Fruit fly (Drosophila melanogaster) whole organism, pupa: ENCODE data around the gene pav.

Experiments
- CG13204 ChIP-seq: fragments of 200-800 bp; sonication (Bioruptor generic); optimal IDR thresholded peaks from 2 replicates; lab custom pipeline; 2018; ENCODE audit warnings: missing biosample characterization, mild to moderate bottlenecking, missing genetic modification characterization, moderate library complexity
- CG32121 ChIP-seq: fragments of 200-800 bp; sonication (Bioruptor generic); IDR thresholded peaks from 2 replicates; pipeline ENCODE4 v1.3.6; 2022; ENCODE audit warnings: missing biosample characterization, missing genetic modification characterization
- CG8159 ChIP-seq: fragments of 200-800 bp; sonication (Bioruptor generic); optimal IDR thresholded peaks from 3 replicates; lab custom pipeline; 2018; ENCODE audit warnings: missing biosample characterization, mild to moderate bottlenecking, missing genetic modification characterization, moderate library complexity

DNA sequence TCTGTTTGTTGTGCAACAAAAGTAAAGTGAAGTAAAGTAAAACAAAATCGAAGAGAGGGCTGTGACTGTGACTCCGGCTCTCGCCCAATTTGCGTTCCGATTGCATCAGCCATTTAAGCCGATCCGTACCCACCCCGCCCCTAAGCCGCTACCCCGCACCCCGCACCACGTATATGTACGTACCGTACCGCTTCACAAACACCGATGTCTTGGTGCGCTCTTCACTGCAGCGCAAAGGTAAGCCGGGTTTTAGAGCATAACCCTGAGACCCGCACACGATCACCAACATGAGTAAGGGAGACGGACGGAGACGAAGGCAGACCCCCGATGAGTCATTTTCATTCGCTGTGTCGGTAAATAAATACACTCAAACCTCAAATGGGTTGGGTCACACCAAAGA, 10.3 kb upstream of the pav start:
- no peak for TF ChIP-seq CG13204 (GFP tag; lab: Kevin White, UChicago)
- no peak for TF ChIP-seq CG8159 (tag; lab: Kevin White, UChicago)
- no peak for TF ChIP-seq CG32121
